Worm (Caenorhabditis elegans) whole organism, early embryonic: ENCODE measurements around the gene his-41.

Source experiments
- B0310.2 ChIP-seq: sonication (generic microtip); optimal IDR thresholded peaks from 2 replicates; lab custom pipeline; 2016; ENCODE audit warnings: mild to moderate bottlenecking, missing genetic modification characterization, missing compliant biosample characterization
- F13C5.2 ChIP-seq: sonication (generic microtip); optimal IDR thresholded peaks from 2 replicates; lab custom pipeline; 2017; ENCODE audit warnings: mild to moderate bottlenecking, missing genetic modification characterization, inconsistent platforms, missing compliant biosample characterization
- aly-1 ChIP-seq: sonication (generic microtip); optimal IDR thresholded peaks from 2 replicates; lab custom pipeline; 2016; ENCODE audit warnings: missing genetic modification characterization, missing compliant biosample characterization
- ama-1 ChIP-seq: fragments of 150-350 bp; optimal IDR thresholded peaks from 2 replicates; lab custom pipeline; 2014
- ceh-13 ChIP-seq: fragments of 200-800 bp; sonication (Bioruptor generic); optimal IDR thresholded peaks from 2 replicates; lab custom pipeline; 2018; ENCODE audit warnings: mild to moderate bottlenecking, missing genetic modification characterization, missing compliant biosample characterization
- ceh-36 ChIP-seq: sonication (generic microtip); optimal IDR thresholded peaks from 2 replicates; lab custom pipeline; 2016; ENCODE audit warnings: missing genetic modification characterization, inconsistent platforms, missing compliant biosample characterization
- ets-7 ChIP-seq: sonication (generic microtip); optimal IDR thresholded peaks from 2 replicates; lab custom pipeline; 2016; ENCODE audit warnings: missing genotype, missing genetic modification characterization, missing compliant biosample characterization
- flt-1 ChIP-seq: fragments of 200-800 bp; sonication (Bioruptor generic); IDR thresholded peaks from 2 replicates; pipeline ENCODE4 v1.3.6; 2022; ENCODE audit warnings: missing genetic modification characterization, missing compliant biosample characterization
- hmbx-1 ChIP-seq: sonication (generic microtip); optimal IDR thresholded peaks from 2 replicates; lab custom pipeline; 2016; ENCODE audit warnings: mild to moderate bottlenecking, missing genetic modification characterization, missing compliant biosample characterization
- hmg-4 ChIP-seq: fragments of 200-800 bp; sonication (Bioruptor generic); optimal IDR thresholded peaks from 2 replicates; lab custom pipeline; 2018; ENCODE audit warnings: mild to moderate bottlenecking, missing genetic modification characterization, missing compliant biosample characterization
- hnd-1 ChIP-seq: sonication (generic microtip); optimal IDR thresholded peaks from 2 replicates; lab custom pipeline; 2016; ENCODE audit warnings: missing genetic modification characterization, missing compliant biosample characterization
- pes-1 ChIP-seq: fragments of 200-800 bp; sonication (Bioruptor generic); IDR thresholded peaks from 2 replicates; pipeline ENCODE4 v1.3.6; 2022; ENCODE audit warnings: missing genetic modification reagents, missing genetic modification characterization, missing compliant biosample characterization
- scrt-1 ChIP-seq: fragments of 200-800 bp; sonication (Bioruptor generic); IDR thresholded peaks from 2 replicates; pipeline ENCODE4 v1.3.6; 2022; ENCODE audit warnings: missing genetic modification characterization, missing compliant biosample characterization
- sea-1 ChIP-seq: fragments of 200-800 bp; sonication (Bioruptor generic); conservative IDR thresholded peaks from 2 replicates; pipeline ENCODE4 v1.3.6; 2022; ENCODE audit warnings: missing genetic modification characterization, missing compliant biosample characterization
- tbx-11 ChIP-seq: fragments of 200-800 bp; sonication (Bioruptor generic); IDR thresholded peaks from 2 replicates; pipeline ENCODE4 v1.3.6; 2022; ENCODE audit warnings: missing genetic modification characterization, missing compliant biosample characterization
- tbx-37 ChIP-seq: fragments of 200-800 bp; sonication (Bioruptor generic); conservative IDR thresholded peaks from 2 replicates; pipeline ENCODE4 v1.3.6; 2022; ENCODE audit warnings: missing genetic modification reagents, missing genetic modification characterization, missing compliant biosample characterization
- tra-4 ChIP-seq: sonication (generic microtip); optimal IDR thresholded peaks from 2 replicates; lab custom pipeline; 2017; ENCODE audit warnings: missing genetic modification characterization, missing compliant biosample characterization

Gene his-41

DNA sequence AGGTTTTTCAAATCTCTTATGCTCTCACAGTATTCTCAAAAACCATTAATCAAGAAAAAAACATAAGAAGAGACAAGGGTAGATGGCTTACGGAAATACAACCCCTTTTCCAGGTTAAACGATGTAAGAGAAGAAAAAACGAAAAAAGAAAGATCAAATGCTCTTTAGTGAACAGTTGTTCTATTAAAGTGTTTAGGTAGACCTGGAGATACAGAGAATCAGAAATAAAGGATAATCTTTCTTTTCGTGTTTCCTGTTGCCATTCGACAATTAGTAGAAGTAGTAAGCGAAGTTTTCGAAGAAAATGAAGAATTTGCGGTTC lies 37.9 kb downstream of the his-41 start, which contains the start of gene K09G1.1:
TSS of gene K09G1.1 (plus strand) at position 223 of the 322 bp plus-strand sequence.
- TF ChIP-seq tbx-11: no peak
- no peak for TF ChIP-seq hmg-4 (GFP tag; lab: Kevin White, UChicago)
- TF ChIP-seq sea-1 (GFP tag; lab: Robert Waterston, UW): no peak
- TF ChIP-seq aly-1 (tag; lab: Kevin White, UChicago): no peak
- no peak for TF ChIP-seq scrt-1

DNA sequence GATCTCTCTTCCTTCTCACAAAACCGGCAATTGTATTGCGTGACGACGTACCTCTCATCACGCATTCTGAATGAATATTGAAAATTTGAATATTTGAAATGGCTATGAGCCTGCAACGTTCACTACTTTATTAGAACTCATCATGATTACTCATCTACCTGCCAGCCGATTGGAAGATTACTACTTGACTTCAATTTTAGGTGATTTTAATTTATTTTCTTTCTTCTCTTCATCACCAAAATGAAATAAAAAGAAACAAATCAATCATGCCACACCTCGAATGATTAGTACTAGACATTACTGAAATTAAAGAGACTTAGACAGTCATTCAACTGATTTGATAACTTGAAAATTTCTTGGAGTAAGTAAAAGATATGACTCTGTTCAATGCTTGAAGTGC lies 38.9 kb downstream of the his-41 start:
- no peak for TF ChIP-seq hmg-4 (GFP tag; lab: Kevin White, UChicago)
- no peak for TF ChIP-seq ceh-13
- TF ChIP-seq aly-1 (tag; lab: Kevin White, UChicago): no peak
- no peak for TF ChIP-seq tbx-11
- TF ChIP-seq hmbx-1: no peak
- no peak for TF ChIP-seq scrt-1
- no peak for TF ChIP-seq B0310.2 (tag; lab: Kevin White, UChicago)
- TF ChIP-seq ets-7 (tag; lab: Kevin White, UChicago): no peak

DNA sequence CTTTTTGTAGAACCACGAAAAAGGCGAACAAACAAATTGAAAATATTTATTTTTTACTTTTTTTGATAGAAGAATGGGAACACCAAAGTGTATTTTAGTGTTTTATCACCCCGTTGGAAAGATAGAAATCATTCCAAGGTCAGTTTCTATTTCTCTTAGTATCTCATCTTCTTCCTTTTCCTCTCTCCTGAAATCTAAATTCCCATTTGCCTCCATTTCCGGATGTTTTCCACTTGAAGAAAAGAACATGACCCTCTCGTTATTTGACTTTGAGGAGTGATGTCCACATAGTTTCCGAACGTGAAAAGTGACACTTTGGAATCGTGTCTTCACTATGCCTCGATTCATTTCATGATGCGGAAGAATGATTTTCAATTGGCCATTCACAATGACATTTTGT lies 42.3 kb downstream of the his-41 start:
- TF ChIP-seq tra-4 (no peak), aly-1 (tag; lab: Kevin White, UChicago) (no peak), ceh-36 (no peak), sea-1 (GFP tag; lab: Robert Waterston, UW) (no peak), hmg-4 (GFP tag; lab: Kevin White, UChicago) (no peak), hmbx-1 (no peak), flt-1 (GFP tag; lab: Robert Waterston, UW) (no peak), B0310.2 (tag; lab: Kevin White, UChicago) (no peak), ama-1 (lab: Kevin White, UChicago) (no peak), tbx-11 (no peak), scrt-1 (no peak), ets-7 (tag; lab: Kevin White, UChicago) (no peak), F13C5.2 (tag; lab: Kevin White, UChicago) (no peak), ceh-13 (no peak), pes-1 (GFP tag; lab: Robert Waterston, UW) (no peak), tbx-37 (GFP tag; lab: Robert Waterston, UW) (no peak), hnd-1 (tag; lab: Kevin White, UChicago) (no peak)

DNA sequence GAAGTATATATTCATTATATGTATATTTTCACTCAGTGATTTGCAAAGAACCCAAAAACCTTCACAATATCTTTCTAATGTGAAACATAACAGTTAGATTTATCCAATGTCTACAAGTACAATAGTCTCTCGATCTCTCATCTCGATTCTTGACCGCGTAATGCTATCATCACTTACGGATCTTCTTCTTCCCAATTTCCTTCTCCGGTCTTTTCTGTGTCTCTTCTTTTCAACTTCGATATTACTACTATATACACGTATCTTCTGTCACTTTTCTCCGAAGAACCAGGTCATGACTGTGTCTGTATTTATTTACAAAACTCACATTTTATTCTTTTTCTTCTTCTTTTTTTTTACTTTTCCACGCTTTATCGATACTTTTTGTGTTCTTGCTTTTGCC lies 43.2 kb downstream of the his-41 start:
- no peak for TF ChIP-seq ceh-36
- no peak for TF ChIP-seq F13C5.2 (tag; lab: Kevin White, UChicago)
- no peak for TF ChIP-seq pes-1 (GFP tag; lab: Robert Waterston, UW)

DNA sequence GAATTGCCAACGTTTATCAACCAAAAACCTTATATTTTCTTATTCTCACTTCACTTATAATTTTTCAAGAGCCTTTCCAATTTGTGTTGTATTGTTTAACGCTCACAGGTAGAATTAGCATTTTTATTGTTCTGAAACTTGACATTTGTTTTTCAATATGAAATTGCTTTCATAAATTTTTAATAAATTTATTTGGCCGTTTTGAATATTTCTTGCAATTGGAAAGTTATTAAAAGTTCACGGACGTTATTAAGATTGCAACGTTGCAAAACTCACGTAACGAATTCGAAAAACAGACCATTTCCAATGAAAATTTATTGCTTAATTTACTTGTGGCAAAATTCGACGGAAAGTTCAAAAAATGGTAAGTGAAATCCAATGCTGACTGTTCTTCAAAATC lies 45.0 kb downstream of the his-41 start, which contains the start of gene K09G1.2:
TSS of gene K09G1.2 (plus strand) at position 301 of the 400 bp plus-strand sequence.
- TF ChIP-seq sea-1 (GFP tag; lab: Robert Waterston, UW) (no peak), aly-1 (tag; lab: Kevin White, UChicago) (no peak), flt-1 (GFP tag; lab: Robert Waterston, UW) (no peak), hnd-1 (tag; lab: Kevin White, UChicago) (no peak), tbx-11 (no peak), ets-7 (tag; lab: Kevin White, UChicago) (no peak), F13C5.2 (tag; lab: Kevin White, UChicago) (no peak), ama-1 (lab: Kevin White, UChicago) (no peak), ceh-36 (no peak), B0310.2 (tag; lab: Kevin White, UChicago) (no peak), hmg-4 (GFP tag; lab: Kevin White, UChicago) (no peak), tra-4 (no peak), scrt-1 (no peak), pes-1 (GFP tag; lab: Robert Waterston, UW) (no peak), ceh-13 (no peak), tbx-37 (GFP tag; lab: Robert Waterston, UW) (no peak), hmbx-1 (no peak)
